Worm (Caenorhabditis elegans): ENCODE results near the gene rab-6.1.
A peak's percentile ranks its signal among the peaks of the same experiment; 100 is the strongest.

Gene rab-6.1

DNA sequence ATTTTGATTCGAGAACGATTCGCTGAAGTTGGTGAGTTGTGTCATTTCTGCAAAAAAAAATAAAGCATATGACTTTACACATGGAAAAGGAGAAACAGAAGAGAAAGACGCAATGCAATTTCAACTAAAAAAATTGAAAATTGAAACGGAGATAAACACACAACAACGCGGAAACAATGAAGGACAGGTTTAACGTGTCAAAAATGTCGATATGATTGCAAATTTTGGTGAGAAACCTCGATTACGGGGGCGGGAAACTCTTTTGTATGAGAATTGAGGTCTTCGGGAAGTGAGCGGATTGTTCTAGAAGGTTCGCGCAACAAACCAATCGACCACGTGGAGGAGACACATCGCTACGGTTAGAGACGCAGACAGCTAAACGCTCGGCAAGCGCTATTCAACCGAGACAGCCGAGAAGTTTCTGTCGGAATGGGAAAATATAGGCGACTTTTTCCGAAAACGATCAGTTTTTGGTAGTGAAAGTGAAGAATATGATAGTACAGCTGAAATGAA, 48.0 kb upstream of the rab-6.1 start, which contains the start of gene R107.5 (continued):
- TF ChIP-seq unc-62 (GFP tag; optimal IDR thresholded peaks at IDR 0.05 in 1 of 2) (peak in 1 of 2 experiments; percentile 84), unc-62 (tag; optimal IDR thresholded peaks at IDR 0.05) (peak; percentile 12), nhr-11 (tag; optimal IDR thresholded peaks at IDR 0.05) (peak; percentile 93), ztf-7 (tag; optimal IDR thresholded peaks at IDR 0.05) (peak; percentile 21), jun-1 (tag; optimal IDR thresholded peaks at IDR 0.05) (peak; percentile 84), ceh-44 (GFP tag; IDR thresholded peaks at IDR 0.05) (no peak), Y48G9A.11 (GFP tag; IDR thresholded peaks at IDR 0.05) (peak; percentile 82), R02D3.7 (tag; optimal IDR thresholded peaks at IDR 0.05) (no peak), mep-1 (tag; optimal IDR thresholded peaks at IDR 0.05) (peak; percentile 90), Y75B8A.6 (GFP tag; IDR thresholded peaks at IDR 0.05) (peak; percentile 92), pqm-1 (tag; optimal IDR thresholded peaks at IDR 0.05) (no peak), egl-27 (tag; optimal IDR thresholded peaks at IDR 0.05) (no peak), nhr-77 (tag; optimal IDR thresholded peaks at IDR 0.05) (peak; percentile 74), daf-16 (GFP tag; optimal IDR thresholded peaks at IDR 0.05) (peak; percentile 54 to 93), daf-16 (tag; optimal IDR thresholded peaks at IDR 0.05) (peak; percentile 41), set-16 (GFP tag; IDR thresholded peaks at IDR 0.05) (peak; percentile 92), F26F4.8 (GFP tag; conservative IDR thresholded peaks at IDR 0.05) (no peak), unc-39 (tag; optimal IDR thresholded peaks at IDR 0.05) (peak; percentile 96), dve-1 (tag; optimal IDR thresholded peaks at IDR 0.05; ENCODE audit: insufficient read depth) (peak; percentile 94), lin-13 (GFP tag; optimal IDR thresholded peaks at IDR 0.05) (peak; percentile 83), ceh-62 (tag; optimal IDR thresholded peaks at IDR 0.05) (no peak), nhr-6 (tag; optimal IDR thresholded peaks at IDR 0.05) (peak; percentile 71), skn-1 (tag; optimal IDR thresholded peaks at IDR 0.05) (no peak), fos-1 (tag; optimal IDR thresholded peaks at IDR 0.05) (no peak), T26A8.4 (GFP tag; IDR thresholded peaks at IDR 0.05) (peak; percentile 94), ceh-20 (GFP tag; IDR thresholded peaks at IDR 0.05) (peak; percentile 99), snpc-4 (tag; optimal IDR thresholded peaks at IDR 0.05) (no peak), spr-1 (tag; optimal IDR thresholded peaks at IDR 0.05) (peak; percentile 93), lim-7 (GFP tag; IDR thresholded peaks at IDR 0.05) (peak; percentile 67; the same call in 1 of the 2 replicates), zip-2 (tag; optimal IDR thresholded peaks at IDR 0.05) (peak; percentile 64), nhr-102 (tag; optimal IDR thresholded peaks at IDR 0.05) (peak; percentile 94), Y5F2A.4 (GFP tag; optimal IDR thresholded peaks at IDR 0.05) (peak; percentile 88), T20F7.1 (GFP tag; optimal IDR thresholded peaks at IDR 0.05) (peak; percentile 82), dmd-8 (GFP tag; IDR thresholded peaks at IDR 0.05) (0 out of 2 replicates have a peak, but pooled peaks have one; percentile 24), duxl-1 (tag; optimal IDR thresholded peaks at IDR 0.05; ENCODE audit: poor library complexity) (peak; percentile 57), F49E8.2 (tag; optimal IDR thresholded peaks at IDR 0.05; ENCODE audit: borderline replicate concordance) (no peak), daf-8 (GFP tag; IDR thresholded peaks at IDR 0.05) (no peak), cey-2 (tag; optimal IDR thresholded peaks at IDR 0.05; ENCODE audit: borderline replicate concordance, insufficient read depth) (peak; percentile 66), nhr-237 (tag; optimal IDR thresholded peaks at IDR 0.05) (no peak), lin-1 (GFP tag; IDR thresholded peaks at IDR 0.05) (peak; percentile 92), mes-2 (tag; optimal IDR thresholded peaks at IDR 0.05; ENCODE audit: poor library complexity, severe bottlenecking) (peak; percentile 72), dpl-1 (GFP tag; optimal IDR thresholded peaks at IDR 0.05) (peak; percentile 73), tag-97 (GFP tag; IDR thresholded peaks at IDR 0.05) (0 out of 2 replicates have a peak, but pooled peaks have one; percentile 38), ZK337.2 (GFP tag; IDR thresholded peaks at IDR 0.05) (0 out of 2 replicates have a peak, but pooled peaks have one; percentile 53), tra-1 (GFP tag; IDR thresholded peaks at IDR 0.05) (peak; percentile 97), hmg-1.1 (GFP tag; IDR thresholded peaks at IDR 0.05) (peak; percentile 93), aly-2 (tag; optimal IDR thresholded peaks at IDR 0.05) (no peak), attf-4 (tag; optimal IDR thresholded peaks at IDR 0.05) (no peak), sdz-12 (GFP tag; optimal IDR thresholded peaks at IDR 0.05) (peak; percentile 97), daf-12 (tag; optimal IDR thresholded peaks at IDR 0.05) (no peak), zag-1 (tag; optimal IDR thresholded peaks at IDR 0.05) (no peak), hif-1 (tag; optimal IDR thresholded peaks at IDR 0.05) (peak; percentile 66 to 86)

All from whole organism, L4 larva.